Worm (Caenorhabditis elegans) whole organism, mixed stage, embryonic: ENCODE measurements around the gene F58G1.7.

Experiments used
- M03D4.4 ChIP-seq: sonication (generic microtip); optimal IDR thresholded peaks from 2 replicates; lab custom pipeline; 2017; ENCODE audit warnings: mild to moderate bottlenecking, missing genetic modification characterization, missing compliant biosample characterization
- bed-3 ChIP-seq: fragments of 200-800 bp; sonication (Bioruptor generic); optimal IDR thresholded peaks from 3 replicates; lab custom pipeline; 2018; ENCODE audit warnings: mild to moderate bottlenecking, missing genetic modification characterization, moderate library complexity, missing compliant biosample characterization
- blmp-1 ChIP-seq: fragments of 150-350 bp; optimal IDR thresholded peaks from 2 replicates; lab custom pipeline; 2014; ENCODE audit warnings: missing biosample characterization, missing genetic modification characterization
- ceh-39 ChIP-seq: fragments of 150-350 bp; optimal IDR thresholded peaks from 2 replicates; lab custom pipeline; 2014; ENCODE audit warnings: missing biosample characterization, missing genetic modification characterization
- ceh-43 ChIP-seq: fragments of 200-800 bp; sonication (Bioruptor generic); optimal IDR thresholded peaks from 2 replicates; lab custom pipeline; 2018; ENCODE audit warnings: mild to moderate bottlenecking, missing genetic modification characterization, moderate library complexity, missing compliant biosample characterization
- ceh-83 ChIP-seq: fragments of 200-800 bp; sonication (Bioruptor generic); optimal IDR thresholded peaks from 2 replicates; lab custom pipeline; 2018; ENCODE audit warnings: mild to moderate bottlenecking, missing genetic modification characterization, missing compliant biosample characterization
- ces-1 ChIP-seq: fragments of 150-350 bp; optimal IDR thresholded peaks from 2 replicates; lab custom pipeline; 2014; ENCODE audit warnings: missing biosample characterization, missing genetic modification reagents, missing genetic modification characterization
- cnd-1 ChIP-seq: fragments of 200-800 bp; sonication (Bioruptor generic); optimal IDR thresholded peaks from 2 replicates; lab custom pipeline; 2018; ENCODE audit warnings: mild to moderate bottlenecking, missing genetic modification characterization, missing compliant biosample characterization
- drap-1 ChIP-seq: fragments of 200-800 bp; sonication (Bioruptor generic); optimal IDR thresholded peaks from 3 replicates; lab custom pipeline; 2018; ENCODE audit warnings: mild to moderate bottlenecking, missing genetic modification characterization, missing compliant biosample characterization
- elt-1 ChIP-seq: sonication (generic microtip); optimal IDR thresholded peaks from 2 replicates; lab custom pipeline; 2017; ENCODE audit warnings: missing genetic modification characterization, mild to moderate bottlenecking, missing compliant biosample characterization, antibody characterized with exemption, moderate library complexity, borderline replicate concordance; ENCODE audit not compliant: insufficient read depth
- elt-3 ChIP-seq: fragments of 150-350 bp; optimal IDR thresholded peaks from 2 replicates; lab custom pipeline; 2014; ENCODE audit warnings: missing biosample characterization, missing genetic modification characterization
- flh-1 ChIP-seq: fragments of 200-800 bp; sonication (Bioruptor generic); optimal IDR thresholded peaks from 2 replicates; lab custom pipeline; 2018; ENCODE audit warnings: mild to moderate bottlenecking, missing genetic modification characterization, moderate library complexity, missing compliant biosample characterization
- ham-2 ChIP-seq: fragments of 200-800 bp; sonication (Bioruptor generic); optimal IDR thresholded peaks from 2 replicates; lab custom pipeline; 2018; ENCODE audit warnings: mild to moderate bottlenecking, missing genetic modification characterization, missing compliant biosample characterization
- hlh-1 ChIP-seq: fragments of 150-350 bp; optimal IDR thresholded peaks from 2 replicates; lab custom pipeline; 2014; ENCODE audit warnings: missing biosample characterization, missing genetic modification reagents, missing genetic modification characterization
- lin-13 ChIP-seq: fragments of 150-350 bp; optimal IDR thresholded peaks from 2 replicates; lab custom pipeline; 2014; ENCODE audit warnings: missing biosample characterization, missing genetic modification characterization
- lsy-2 ChIP-seq: fragments of 150-350 bp; optimal IDR thresholded peaks from 2 replicates; lab custom pipeline; 2014; ENCODE audit warnings: missing biosample characterization, missing genetic modification characterization
- mab-5 ChIP-seq: fragments of 150-350 bp; optimal IDR thresholded peaks from 2 replicates; lab custom pipeline; 2014; ENCODE audit warnings: missing biosample characterization, missing genetic modification characterization
- mep-1 ChIP-seq: fragments of 150-350 bp; optimal IDR thresholded peaks from 2 replicates; lab custom pipeline; 2017; ENCODE audit warnings: missing biosample characterization, missing genetic modification reagents, missing genetic modification characterization, inconsistent platforms
- mls-2 ChIP-seq: sonication (generic microtip); optimal IDR thresholded peaks from 2 replicates; lab custom pipeline; 2016; ENCODE audit warnings: mild to moderate bottlenecking, missing genetic modification characterization, moderate library complexity, missing compliant biosample characterization
- nhr-12 ChIP-seq: fragments of 150-350 bp; optimal IDR thresholded peaks from 2 replicates; lab custom pipeline; 2014; ENCODE audit warnings: missing biosample characterization, missing genetic modification characterization
- nhr-2 ChIP-seq: fragments of 150-350 bp; optimal IDR thresholded peaks from 2 replicates; lab custom pipeline; 2014; ENCODE audit warnings: missing biosample characterization, missing genetic modification characterization
- nhr-237 ChIP-seq: fragments of 150-350 bp; optimal IDR thresholded peaks from 2 replicates; lab custom pipeline; 2014; ENCODE audit warnings: missing biosample characterization, missing genetic modification characterization
- nhr-28 ChIP-seq: fragments of 150-350 bp; optimal IDR thresholded peaks from 2 replicates; lab custom pipeline; 2014; ENCODE audit warnings: missing biosample characterization, missing genetic modification characterization
- nhr-76 ChIP-seq: sonication (generic microtip); optimal IDR thresholded peaks from 2 replicates; lab custom pipeline; 2017; ENCODE audit warnings: missing biosample characterization, missing genetic modification characterization
- pha-4 ChIP-seq: fragments of 150-350 bp; optimal IDR thresholded peaks from 2 replicates; lab custom pipeline; 2018; ENCODE audit warnings: missing biosample characterization, missing genetic modification reagents, missing genetic modification characterization
- sem-2 ChIP-seq: fragments of 200-800 bp; sonication (Bioruptor generic); optimal IDR thresholded peaks from 2 replicates; lab custom pipeline; 2018; ENCODE audit warnings: mild to moderate bottlenecking, missing genetic modification characterization, missing compliant biosample characterization
- snpc-4 ChIP-seq: fragments of 150-350 bp; optimal IDR thresholded peaks from 2 replicates; lab custom pipeline; 2014; ENCODE audit warnings: missing biosample characterization, missing genetic modification characterization
- sptf-1 ChIP-seq: sonication (generic microtip); optimal IDR thresholded peaks from 2 replicates; lab custom pipeline; 2017; ENCODE audit warnings: mild to moderate bottlenecking, missing genetic modification characterization, moderate library complexity, missing compliant biosample characterization
- tbx-8 ChIP-seq: fragments of 200-800 bp; sonication (Bioruptor generic); optimal IDR thresholded peaks from 2 replicates; lab custom pipeline; 2018; ENCODE audit warnings: mild to moderate bottlenecking, missing genetic modification characterization, moderate library complexity, missing compliant biosample characterization
- unc-39 ChIP-seq: fragments of 150-350 bp; optimal IDR thresholded peaks from 2 replicates; lab custom pipeline; 2014; ENCODE audit warnings: missing biosample characterization, missing genetic modification characterization
- unc-62 ChIP-seq: fragments of 150-350 bp; optimal IDR thresholded peaks from 2 replicates; lab custom pipeline; 2014; ENCODE audit warnings: missing biosample characterization, missing genetic modification reagents, missing genetic modification characterization
- zip-8 ChIP-seq: fragments of 150-350 bp; optimal IDR thresholded peaks from 2 replicates; lab custom pipeline; 2014; ENCODE audit warnings: missing biosample characterization, missing genetic modification characterization
- ztf-11 ChIP-seq: fragments of 150-350 bp; optimal IDR thresholded peaks from 2 replicates; lab custom pipeline; 2014; ENCODE audit warnings: missing biosample characterization, missing genetic modification characterization

F58G1.7 gene

DNA sequence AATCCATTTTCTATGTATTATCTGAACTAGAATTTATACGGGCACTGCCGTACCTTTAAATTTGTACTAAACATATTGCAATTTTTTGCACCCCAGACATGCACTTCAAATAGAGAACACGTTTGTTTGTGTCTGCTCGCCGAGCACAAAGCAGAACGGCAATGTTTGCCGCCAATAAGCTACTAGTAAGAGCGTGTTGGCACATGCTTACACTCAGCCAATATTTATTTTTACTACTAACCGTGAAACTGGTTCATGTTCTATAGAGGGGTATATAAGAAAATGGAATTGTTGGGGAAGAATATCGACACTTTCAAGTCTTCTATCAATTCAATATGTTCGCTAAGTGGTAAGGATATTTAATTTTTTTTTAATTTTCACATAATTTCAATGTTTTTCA is 41.0 kb downstream of the F58G1.7 start, which contains the start of gene nspb-11:
TSS of gene nspb-11 (plus strand) at position 301 of the 400 bp plus-strand sequence.
- TF ChIP-seq nhr-28 (tag; lab: Kevin White, UChicago): no peak
- no peak for TF ChIP-seq ham-2 (GFP tag; lab: Kevin White, UChicago)
- TF ChIP-seq nhr-2 (tag; lab: Kevin White, UChicago): no peak
- TF ChIP-seq tbx-8 (GFP tag; lab: Kevin White, UChicago): no peak
- no peak for TF ChIP-seq unc-62
- no peak for TF ChIP-seq nhr-237 (tag; lab: Kevin White, UChicago)

- no peak for TF ChIP-seq ztf-11 (tag; lab: Kevin White, UChicago)
- no peak for TF ChIP-seq flh-1 (GFP tag; lab: Kevin White, UChicago)
- no peak for TF ChIP-seq nhr-12 (tag; lab: Kevin White, UChicago)
- no peak for TF ChIP-seq zip-8 (tag; lab: Kevin White, UChicago)
- TF ChIP-seq M03D4.4: no peak
- no peak for TF ChIP-seq nhr-2 (tag; lab: Kevin White, UChicago)
- no peak for TF ChIP-seq nhr-28 (tag; lab: Kevin White, UChicago)
- no peak for TF ChIP-seq blmp-1 (tag; lab: Kevin White, UChicago)
- TF ChIP-seq unc-39 (tag; lab: Kevin White, UChicago): no peak
- no peak for TF ChIP-seq cnd-1
- TF ChIP-seq elt-3 (tag; lab: Kevin White, UChicago): no peak
- TF ChIP-seq ceh-39: no peak
- TF ChIP-seq pha-4 (tag; lab: Kevin White, UChicago): no peak
- no peak for TF ChIP-seq unc-62
- no peak for TF ChIP-seq snpc-4 (tag; lab: Kevin White, UChicago)
Observed at ce11 chrII:12904174-12904573, 43.9 kb downstream of the F58G1.7 start, which contains the start of gene clec-66. TSS of gene clec-66 (plus strand) at chrII:12904398.

- no peak for TF ChIP-seq nhr-76 (tag; lab: Kevin White, UChicago)
- no peak for TF ChIP-seq unc-39 (tag; lab: Kevin White, UChicago)
- TF ChIP-seq nhr-237 (tag; lab: Kevin White, UChicago): no peak
- TF ChIP-seq mep-1 (tag; lab: Kevin White, UChicago): no peak
- no peak for TF ChIP-seq ceh-83 (GFP tag; lab: Kevin White, UChicago)
- no peak for TF ChIP-seq ceh-39
- TF ChIP-seq hlh-1 (tag; lab: Kevin White, UChicago): no peak
- TF ChIP-seq lin-13 (tag; lab: Kevin White, UChicago): no peak
- TF ChIP-seq lsy-2 (tag; lab: Kevin White, UChicago): no peak
- no peak for TF ChIP-seq ztf-11 (tag; lab: Kevin White, UChicago)
- TF ChIP-seq elt-1 (tag; lab: Kevin White, UChicago): no peak
- no peak for TF ChIP-seq elt-3 (tag; lab: Kevin White, UChicago)
- no peak for TF ChIP-seq blmp-1 (tag; lab: Kevin White, UChicago)
Observed at ce11 chrII:12901025-12901424, 47.0 kb downstream of the F58G1.7 start, which contains the start of gene clec-65. TSS of gene clec-65 (plus strand) at chrII:12901325.

- no peak for TF ChIP-seq drap-1 (GFP tag; lab: Kevin White, UChicago)
- TF ChIP-seq bed-3 (GFP tag; lab: Kevin White, UChicago): no peak
- TF ChIP-seq nhr-2 (tag; lab: Kevin White, UChicago): no peak
- TF ChIP-seq ztf-11 (tag; lab: Kevin White, UChicago): no peak
- no peak for TF ChIP-seq ces-1
- TF ChIP-seq M03D4.4: no peak
- TF ChIP-seq nhr-28 (tag; lab: Kevin White, UChicago): no peak
- no peak for TF ChIP-seq ham-2 (GFP tag; lab: Kevin White, UChicago)
- TF ChIP-seq mls-2: no peak
- no peak for TF ChIP-seq mab-5
- no peak for TF ChIP-seq flh-1 (GFP tag; lab: Kevin White, UChicago)
- no peak for TF ChIP-seq sem-2
- no peak for TF ChIP-seq ceh-43 (GFP tag; lab: Kevin White, UChicago)
- no peak for TF ChIP-seq mep-1 (tag; lab: Kevin White, UChicago)
- no peak for TF ChIP-seq zip-8 (tag; lab: Kevin White, UChicago)
- TF ChIP-seq unc-62: no peak
- TF ChIP-seq nhr-12 (tag; lab: Kevin White, UChicago): no peak
Observed at ce11 chrII:12897942-12898341, 50.1 kb downstream of the F58G1.7 start, which contains the start of gene clec-64. TSS of gene clec-64 (plus strand) at chrII:12898242.

ce11 chrII:12897361-12897760 is 50.7 kb downstream of the F58G1.7 start:
- TF ChIP-seq zip-8 (tag; lab: Kevin White, UChicago) (no peak), mls-2 (no peak), pha-4 (tag; lab: Kevin White, UChicago) (no peak), sptf-1 (tag; lab: Kevin White, UChicago) (no peak), nhr-237 (tag; lab: Kevin White, UChicago) (no peak), unc-39 (tag; lab: Kevin White, UChicago) (no peak), bed-3 (GFP tag; lab: Kevin White, UChicago) (no peak), ceh-83 (GFP tag; lab: Kevin White, UChicago) (no peak)
